Fruit fly (Drosophila melanogaster) whole organism, embryonic: ENCODE results near the gene CG7548.

Experiments
- Asciz ChIP-seq: fragments of 200-800 bp; sonication (Bioruptor generic); optimal IDR thresholded peaks from 2 replicates; lab custom pipeline; 2017; ENCODE audit warnings: missing biosample characterization, mild to moderate bottlenecking, missing genetic modification characterization, missing genetic modification reagents
- B-H1 ChIP-seq: fragments of 200-800 bp; sonication (Bioruptor generic); IDR thresholded peaks from 3 replicates; pipeline ENCODE4 v1.3.6; 2022; ENCODE audit warnings: missing biosample characterization, missing genetic modification characterization
- CG10654 ChIP-seq: fragments of 200-800 bp; sonication (Bioruptor generic); optimal IDR thresholded peaks from 2 replicates; lab custom pipeline; 2016; ENCODE audit warnings: missing biosample characterization, missing genetic modification characterization
- CG12219 ChIP-seq: fragments of 200-800 bp; sonication (Bioruptor generic); optimal IDR thresholded peaks from 3 replicates; lab custom pipeline; 2018; ENCODE audit warnings: missing biosample characterization, mild to moderate bottlenecking, missing genetic modification characterization
- CG12659 ChIP-seq: fragments of 200-800 bp; sonication (Bioruptor generic); optimal IDR thresholded peaks from 3 replicates; lab custom pipeline; 2017; ENCODE audit warnings: mild to moderate bottlenecking, missing biosample characterization, missing genetic modification reagents, missing genetic modification characterization
- CG13424 ChIP-seq: fragments of 200-800 bp; sonication (Bioruptor generic); optimal IDR thresholded peaks from 2 replicates; lab custom pipeline; 2019; ENCODE audit warnings: missing biosample characterization, mild to moderate bottlenecking, missing genetic modification characterization, moderate library complexity
- CG1529 ChIP-seq: fragments of 200-800 bp; sonication (Bioruptor generic); optimal IDR thresholded peaks from 3 replicates; lab custom pipeline; 2018; ENCODE audit warnings: missing biosample characterization, missing genetic modification characterization
- CG1603 ChIP-seq: fragments of 200-800 bp; sonication (Bioruptor generic); optimal IDR thresholded peaks from 2 replicates; lab custom pipeline; 2019; ENCODE audit warnings: missing biosample characterization, mild to moderate bottlenecking, missing genetic modification characterization, moderate library complexity
- CG17829 ChIP-seq: fragments of 200-800 bp; optimal IDR thresholded peaks from 2 replicates; lab custom pipeline; 2019; ENCODE audit warnings: missing biosample characterization, mild to moderate bottlenecking, missing genetic modification characterization, moderate library complexity
- CG2199 ChIP-seq: fragments of 200-800 bp; sonication (Bioruptor generic); IDR thresholded peaks from 3 replicates; pipeline ENCODE4 v1.3.6; 2022; ENCODE audit warnings: missing biosample characterization, missing genetic modification characterization
- CG2712 ChIP-seq: fragments of 200-800 bp; optimal IDR thresholded peaks from 3 replicates; lab custom pipeline; 2019; ENCODE audit warnings: missing biosample characterization, mild to moderate bottlenecking, missing genetic modification characterization, moderate library complexity
- CG32767 ChIP-seq: fragments of 200-800 bp; sonication (Bioruptor generic); IDR thresholded peaks from 2 replicates; pipeline ENCODE4 v1.3.6; 2022; ENCODE audit warnings: missing biosample characterization, missing genetic modification characterization
- CG3281 ChIP-seq: fragments of 200-800 bp; sonication (Bioruptor generic); optimal IDR thresholded peaks from 3 replicates; lab custom pipeline; 2017; ENCODE audit warnings: missing biosample characterization, mild to moderate bottlenecking, missing genetic modification characterization
- CG34376 ChIP-seq: fragments of 200-800 bp; sonication (Bioruptor generic); optimal IDR thresholded peaks from 2 replicates; lab custom pipeline; 2018; ENCODE audit warnings: missing biosample characterization, mild to moderate bottlenecking, missing genetic modification characterization
- CG5953 ChIP-seq: fragments of 200-800 bp; sonication (Bioruptor generic); IDR thresholded peaks from 2 replicates; pipeline ENCODE4 v1.3.6; 2022; ENCODE audit warnings: missing biosample characterization, missing genetic modification characterization
- CG6272 ChIP-seq: fragments of 200-800 bp; sonication (Bioruptor generic); IDR thresholded peaks from 2 replicates; pipeline ENCODE4 v1.3.6; 2022; ENCODE audit warnings: missing biosample characterization, missing genetic modification characterization
- CG6689 ChIP-seq: fragments of 200-800 bp; sonication (Bioruptor generic); IDR thresholded peaks from 2 replicates; pipeline ENCODE4 v1.3.6; 2022; ENCODE audit warnings: missing biosample characterization, missing genetic modification characterization
- CG7745 ChIP-seq: fragments of 200-800 bp; sonication (Bioruptor generic); optimal IDR thresholded peaks from 2 replicates; lab custom pipeline; 2018; ENCODE audit warnings: missing biosample characterization, mild to moderate bottlenecking, missing genetic modification characterization, moderate library complexity
- CG8478 ChIP-seq: fragments of >200 bp; optimal IDR thresholded peaks from 2 replicates; lab custom pipeline; 2018
- CG9727 ChIP-seq: fragments of 200-800 bp; sonication (Bioruptor generic); optimal IDR thresholded peaks from 3 replicates; lab custom pipeline; 2017; ENCODE audit warnings: missing biosample characterization, mild to moderate bottlenecking, missing genetic modification characterization
- CG9876 ChIP-seq: fragments of 200-800 bp; sonication (Bioruptor generic); optimal IDR thresholded peaks from 2 replicates; lab custom pipeline; 2016; ENCODE audit warnings: missing biosample characterization, missing genetic modification characterization
- CTCF ChIP-seq: fragments of 200-800 bp; sonication (Bioruptor generic); optimal IDR thresholded peaks from 2 replicates; lab custom pipeline; 2017; ENCODE audit warnings: missing biosample characterization, mild to moderate bottlenecking, missing genetic modification characterization, moderate library complexity
- Deaf1 ChIP-seq: fragments of 200-800 bp; optimal IDR thresholded peaks from 3 replicates; lab custom pipeline; 2019; ENCODE audit warnings: missing biosample characterization, mild to moderate bottlenecking, missing genetic modification characterization, moderate library complexity
- E2f2 ChIP-seq: fragments of 200-800 bp; sonication (Bioruptor generic); IDR thresholded peaks from 2 replicates; pipeline ENCODE4 v1.3.6; 2022; ENCODE audit warnings: missing biosample characterization, missing genetic modification characterization
- Elba2 ChIP-seq: fragments of 200-800 bp; sonication (Bioruptor generic); optimal IDR thresholded peaks from 3 replicates; lab custom pipeline; 2016; ENCODE audit warnings: missing biosample characterization, missing genetic modification characterization
- Hand ChIP-seq: fragments of 200-800 bp; sonication (Bioruptor generic); optimal IDR thresholded peaks from 2 replicates; lab custom pipeline; 2017; ENCODE audit warnings: mild to moderate bottlenecking, missing biosample characterization, missing genetic modification reagents, missing genetic modification characterization
- Hr78 ChIP-seq, 2 experiments: fragments of 200-800 bp in 1 of 2; fragments of >200 bp in 1 of 2; sonication (Bioruptor generic) in 1 of 2; optimal IDR thresholded peaks; 2 replicates each; lab custom pipeline; 2017 to 2019; ENCODE audit warnings: missing biosample characterization in 2 of 2, missing genetic modification characterization in 2 of 2, mild to moderate bottlenecking in 1 of 2, moderate library complexity in 1 of 2
- MTF-1 ChIP-seq: fragments of 200-800 bp; sonication (Bioruptor generic); optimal IDR thresholded peaks from 2 replicates; lab custom pipeline; 2018; ENCODE audit warnings: missing biosample characterization, mild to moderate bottlenecking, missing genetic modification characterization, borderline replicate concordance
- Nf-YB ChIP-seq: fragments of 200-800 bp; sonication (Bioruptor generic); optimal IDR thresholded peaks from 3 replicates; lab custom pipeline; 2019; ENCODE audit warnings: missing biosample characterization, mild to moderate bottlenecking, missing genetic modification characterization, moderate library complexity
- Optix ChIP-seq: fragments of 200-800 bp; sonication (Bioruptor generic); IDR thresholded peaks from 3 replicates; pipeline ENCODE4 v1.3.6; 2022; ENCODE audit warnings: missing biosample characterization, missing genetic modification characterization
- ara ChIP-seq: fragments of 200-800 bp; sonication (Bioruptor generic); IDR thresholded peaks from 2 replicates; pipeline ENCODE4 v1.3.6; 2022; ENCODE audit warnings: missing biosample characterization, missing genetic modification characterization
- ash1 ChIP-seq: fragments of 200-800 bp; sonication (Bioruptor generic); optimal IDR thresholded peaks from 2 replicates; lab custom pipeline; 2018; ENCODE audit warnings: missing biosample characterization, mild to moderate bottlenecking, missing genetic modification characterization
- bsh ChIP-seq, 2 experiments: fragments of 200-800 bp; sonication (Bioruptor generic); optimal IDR thresholded peaks; 2 replicates each; lab custom pipeline; 2017 to 2018; ENCODE audit warnings: mild to moderate bottlenecking in 2 of 2, missing biosample characterization in 2 of 2, missing genetic modification characterization in 2 of 2, moderate library complexity in 1 of 2
- ci ChIP-seq: fragments of 200-800 bp; sonication (Bioruptor generic); IDR thresholded peaks from 3 replicates; pipeline ENCODE4 v1.3.6; 2022; ENCODE audit warnings: missing biosample characterization, missing genetic modification characterization
- croc ChIP-seq: fragments of 200-800 bp; sonication (Bioruptor generic); conservative IDR thresholded peaks from 3 replicates; pipeline ENCODE4 v1.3.6; 2022; ENCODE audit warnings: missing biosample characterization, missing genetic modification characterization
- esg ChIP-seq: fragments of 200-800 bp; sonication (Bioruptor generic); conservative IDR thresholded peaks from 2 replicates; pipeline ENCODE4 v1.3.6; 2022; ENCODE audit warnings: missing biosample characterization, missing genetic modification characterization
- ewg ChIP-seq: fragments of 200-800 bp; sonication (Bioruptor generic); optimal IDR thresholded peaks from 3 replicates; lab custom pipeline; 2017; ENCODE audit warnings: mild to moderate bottlenecking, missing biosample characterization, missing genetic modification reagents, missing genetic modification characterization
- grau ChIP-seq: fragments of 200-800 bp; optimal IDR thresholded peaks from 3 replicates; lab custom pipeline; 2019; ENCODE audit warnings: missing biosample characterization, mild to moderate bottlenecking, missing genetic modification characterization, moderate library complexity
- gsb ChIP-seq: fragments of 200-800 bp; sonication (Bioruptor generic); IDR thresholded peaks from 2 replicates; pipeline ENCODE4 v1.3.6; 2022; ENCODE audit warnings: missing biosample characterization, missing genetic modification characterization
- hb ChIP-seq: fragments of 200-800 bp; sonication (Bioruptor generic); IDR thresholded peaks from 3 replicates; pipeline ENCODE4 v1.3.6; 2022; ENCODE audit warnings: missing biosample characterization, missing genetic modification characterization; ENCODE audit not compliant: partially characterized antibody
- inv ChIP-seq: fragments of 200-800 bp; sonication (Bioruptor generic); IDR thresholded peaks from 2 replicates; pipeline ENCODE4 v1.3.6; 2022; ENCODE audit warnings: missing biosample characterization, missing genetic modification characterization; ENCODE audit not compliant: partially characterized antibody
- org-1 ChIP-seq: fragments of 200-800 bp; sonication (Bioruptor generic); optimal IDR thresholded peaks from 2 replicates; lab custom pipeline; 2017; ENCODE audit warnings: missing biosample characterization, missing genetic modification characterization
- peb ChIP-seq: fragments of 200-800 bp; sonication (Bioruptor generic); IDR thresholded peaks from 2 replicates; pipeline ENCODE4 v1.3.6; 2022; ENCODE audit warnings: missing biosample characterization, missing genetic modification characterization
- pnt ChIP-seq: fragments of 200-800 bp; sonication (Bioruptor generic); optimal IDR thresholded peaks from 3 replicates; lab custom pipeline; 2016; ENCODE audit warnings: missing biosample characterization, missing genetic modification characterization
- prd ChIP-seq, 3 experiments: fragments of >200 bp in 2 of 3; fragments of 200-800 bp in 1 of 3; sonication (Bioruptor generic) in 1 of 3; optimal IDR thresholded peaks in 2 of 3; IDR thresholded peaks in 1 of 3; 2 replicates in 2 of 3; 3 replicates in 1 of 3; pipeline versions ENCODE4 v1.3.6 to Lab custom; 2017 to 2022; ENCODE audit warnings: missing biosample characterization in 1 of 3, missing genetic modification characterization in 1 of 3
- sc ChIP-seq, 3 experiments: fragments of >200 bp in 2 of 3; fragments of 200-800 bp in 1 of 3; sonication (Bioruptor generic) in 1 of 3; optimal IDR thresholded peaks; 2 replicates in 2 of 3; 3 replicates in 1 of 3; lab custom pipeline; 2017; ENCODE audit warnings: mild to moderate bottlenecking in 1 of 3, missing biosample characterization in 1 of 3, missing genetic modification characterization in 1 of 3, missing genetic modification reagents in 1 of 3
- seq ChIP-seq: fragments of 200-800 bp; sonication (Bioruptor generic); IDR thresholded peaks from 2 replicates; pipeline ENCODE4 v1.3.6; 2022; ENCODE audit warnings: missing biosample characterization, missing genetic modification characterization
- slbo ChIP-seq: fragments of 200-800 bp; sonication (Bioruptor generic); IDR thresholded peaks from 2 replicates; pipeline ENCODE4 v1.3.6; 2022; ENCODE audit warnings: missing biosample characterization, missing genetic modification characterization
- toy ChIP-seq: fragments of 200-800 bp; sonication (Bioruptor generic); IDR thresholded peaks from 2 replicates; pipeline ENCODE4 v1.3.6; 2022; ENCODE audit warnings: missing biosample characterization, missing genetic modification characterization
- trh ChIP-seq: fragments of 200-800 bp; sonication (Bioruptor generic); optimal IDR thresholded peaks from 2 replicates; lab custom pipeline; 2016; ENCODE audit warnings: missing biosample characterization, missing genetic modification characterization

CG7548 gene

DNA sequence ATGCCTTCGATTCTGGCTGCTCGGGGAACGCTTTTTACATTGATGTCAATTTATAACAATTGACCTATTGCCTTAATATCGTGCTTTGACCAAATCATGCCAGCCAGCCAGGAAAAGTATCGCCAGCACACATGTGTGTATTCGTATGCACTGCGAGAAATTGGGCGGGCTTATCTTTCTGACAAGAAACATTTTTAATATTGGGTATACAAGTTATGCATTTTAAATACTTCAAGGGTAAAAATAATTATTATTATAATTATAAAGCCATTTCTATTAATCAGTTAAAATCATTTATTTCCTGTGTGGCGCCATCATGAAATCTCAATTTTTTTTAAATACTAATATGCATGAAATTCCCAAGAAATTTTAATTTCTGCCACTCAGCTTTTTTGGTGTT is 15.8 kb upstream of the CG7548 start (continued):
- TF ChIP-seq esg (GFP tag; lab: Robert Waterston, UW) = 0 out of 2 replicates have a peak, but pooled peaks have one; percentile 21
- 0 out of 3 replicates have a peak, but pooled peaks have one; percentile 11 for TF ChIP-seq Optix (GFP tag; lab: Robert Waterston, UW)
- no peak for TF ChIP-seq gsb (GFP tag; lab: Robert Waterston, UW)
- no peak for TF ChIP-seq ara
- no peak for TF ChIP-seq CTCF (GFP tag; lab: Kevin White, UChicago)
- TF ChIP-seq CG2712 (tag; lab: Kevin White, UChicago) = peak; percentile 39
- no peak for TF ChIP-seq CG6272 (GFP tag; lab: Robert Waterston, UW)
- peak in 1 of 2 experiments; percentile 69 for TF ChIP-seq bsh (GFP tag; optimal IDR thresholded peaks at IDR 0.05; lab: Kevin White, UChicago)
- no peak for TF ChIP-seq Elba2
- no peak for TF ChIP-seq CG8478 (lab: Kevin White, UChicago)
- 0 out of 2 replicates have a peak, but pooled peaks have one; percentile 8 for TF ChIP-seq E2f2 (GFP tag; lab: Robert Waterston, UW)
- no peak for TF ChIP-seq CG10654 (GFP tag; lab: Kevin White, UChicago)
- TF ChIP-seq CG13424 = peak; percentile 40
- no peak for TF ChIP-seq CG9876 (GFP tag; lab: Kevin White, UChicago)
- peak; percentile 51 for TF ChIP-seq slbo
- no peak for TF ChIP-seq CG1603
- TF ChIP-seq org-1 (GFP tag; lab: Kevin White, UChicago) = no peak
- TF ChIP-seq CG34376 = no peak
- no peak for TF ChIP-seq prd (optimal IDR thresholded peaks at IDR 0.05; lab: Kevin White, UChicago)
- TF ChIP-seq prd (GFP tag; IDR thresholded peaks at IDR 0.05; lab: Robert Waterston, UW) = peak; percentile 75
- TF ChIP-seq CG1529 (GFP tag; lab: Kevin White, UChicago) = peak; percentile 2
- no peak for TF ChIP-seq CG12659 (GFP tag; lab: Kevin White, UChicago)
- peak; percentile 13 for TF ChIP-seq CG3281 (GFP tag; lab: Kevin White, UChicago)
- no peak for TF ChIP-seq peb (GFP tag; lab: Robert Waterston, UW)
- TF ChIP-seq Deaf1 = no peak
- no peak for TF ChIP-seq hb
- TF ChIP-seq Hand (GFP tag; lab: Kevin White, UChicago) = no peak
- TF ChIP-seq CG12219 (GFP tag; lab: Kevin White, UChicago) = no peak
- TF ChIP-seq grau (tag; lab: Kevin White, UChicago) = peak; percentile 47
- TF ChIP-seq CG9727 = peak; percentile 34
- TF ChIP-seq sc (optimal IDR thresholded peaks at IDR 0.05; lab: Kevin White, UChicago) = no peak
- peak; percentile 39 for TF ChIP-seq sc (GFP tag; optimal IDR thresholded peaks at IDR 0.05; lab: Kevin White, UChicago)
- TF ChIP-seq Asciz (GFP tag; lab: Kevin White, UChicago) = peak; percentile 8
- peak in 1 of 2 experiments; percentile 6 for TF ChIP-seq Hr78 (GFP tag; optimal IDR thresholded peaks at IDR 0.05; lab: Kevin White, UChicago)
- no peak for TF ChIP-seq croc
- no peak for TF ChIP-seq pnt (GFP tag; lab: Kevin White, UChicago)
- TF ChIP-seq B-H1 (GFP tag; lab: Robert Waterston, UW) = peak; percentile 18; the same call in 1 of the 3 replicates
- peak; percentile 60; the same call in 1 of the 3 replicates for TF ChIP-seq ci
- 0 out of 2 replicates have a peak, but pooled peaks have one; percentile 43 for TF ChIP-seq CG32767
- peak; percentile 9 for TF ChIP-seq ewg (GFP tag; lab: Kevin White, UChicago)
- TF ChIP-seq trh = no peak
- no peak for TF ChIP-seq seq (GFP tag; lab: Robert Waterston, UW)
- TF ChIP-seq CG5953 (GFP tag; lab: Robert Waterston, UW) = 0 out of 2 replicates have a peak, but pooled peaks have one; percentile 19
- no peak for TF ChIP-seq ash1
- peak; percentile 51 for TF ChIP-seq CG6689 (GFP tag; lab: Robert Waterston, UW)
- TF ChIP-seq MTF-1 (GFP tag; lab: Kevin White, UChicago) = no peak
- TF ChIP-seq CG7745 (tag; lab: Kevin White, UChicago) = no peak
- no peak for TF ChIP-seq CG17829
- TF ChIP-seq toy = no peak
- no peak for TF ChIP-seq Nf-YB
- TF ChIP-seq inv (GFP tag; lab: Robert Waterston, UW) = no peak
- TF ChIP-seq CG2199 (GFP tag; lab: Robert Waterston, UW) = 0 out of 3 replicates have a peak, but pooled peaks have one; percentile 24
